Worm (Caenorhabditis elegans) whole organism, L2 larva: ENCODE data around the gene ptrn-1.

Experiments used
- R02D3.7 ChIP-seq: fragments of 150-350 bp; optimal IDR thresholded peaks from 2 replicates; lab custom pipeline; 2014; ENCODE audit warnings: missing biosample characterization, missing genetic modification characterization
- ama-1 ChIP-seq: fragments of 150-350 bp; optimal IDR thresholded peaks from 2 replicates; lab custom pipeline; 2018; ENCODE audit warnings: inconsistent platforms
- ceh-16 ChIP-seq: fragments of 150-350 bp; optimal IDR thresholded peaks from 2 replicates; lab custom pipeline; 2014; ENCODE audit warnings: missing biosample characterization, missing genetic modification characterization
- elt-1 ChIP-seq: fragments of 150-350 bp; optimal IDR thresholded peaks from 2 replicates; lab custom pipeline; 2014; ENCODE audit warnings: missing biosample characterization, missing genetic modification characterization
- fos-1 ChIP-seq: fragments of 150-350 bp; optimal IDR thresholded peaks from 2 replicates; lab custom pipeline; 2014; ENCODE audit warnings: missing biosample characterization, missing genetic modification characterization
- lin-13 ChIP-seq: fragments of 150-350 bp; optimal IDR thresholded peaks from 2 replicates; lab custom pipeline; 2014; ENCODE audit warnings: missing biosample characterization, missing genetic modification reagents, missing genetic modification characterization
- lsy-2 ChIP-seq, 2 experiments: fragments of 150-350 bp in 1 of 2; sonication (generic microtip) in 1 of 2; optimal IDR thresholded peaks; 2 replicates each; lab custom pipeline; 2014 to 2017; ENCODE audit warnings: missing biosample characterization in 2 of 2, missing genetic modification characterization in 2 of 2
- nhr-12 ChIP-seq: fragments of 150-350 bp; optimal IDR thresholded peaks from 2 replicates; lab custom pipeline; 2014; ENCODE audit warnings: missing biosample characterization, missing genetic modification characterization
- unc-62 ChIP-seq: fragments of 150-350 bp; optimal IDR thresholded peaks from 2 replicates; lab custom pipeline; 2014; ENCODE audit warnings: missing biosample characterization, missing genetic modification reagents, missing genetic modification characterization
- ztf-4 ChIP-seq: fragments of 150-350 bp; optimal IDR thresholded peaks from 2 replicates; lab custom pipeline; 2014; ENCODE audit warnings: missing biosample characterization, missing genetic modification characterization

DNA sequence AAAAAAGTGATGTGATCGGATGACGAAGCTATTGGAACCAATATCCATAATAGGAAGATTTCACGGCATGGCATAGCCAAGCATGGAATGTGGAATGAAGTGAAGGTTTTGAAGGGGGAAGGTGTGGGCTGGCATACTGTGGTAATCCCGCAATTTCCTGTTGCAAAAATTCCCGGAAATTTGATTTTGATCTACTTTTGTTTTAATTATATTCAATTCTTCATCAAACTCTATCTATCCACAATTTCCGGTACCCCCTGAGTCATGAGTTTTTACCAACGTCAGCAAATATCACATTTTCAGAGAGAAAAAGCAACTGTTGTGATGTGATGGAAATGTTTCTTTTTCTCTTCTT is 25.4 kb upstream of the ptrn-1 start, which contains the start of gene gcy-11:
- TF ChIP-seq unc-62 (GFP tag; lab: Kevin White, UChicago) (no peak), elt-1 (tag; lab: Kevin White, UChicago) (no peak), ztf-4 (tag; lab: Kevin White, UChicago) (no peak), lin-13 (GFP tag; lab: Kevin White, UChicago) (no peak), lsy-2 (tag; optimal IDR thresholded peaks at IDR 0.05; lab: Kevin White, UChicago) (no peak), ama-1 (lab: Kevin White, UChicago) (no peak), nhr-12 (tag; lab: Kevin White, UChicago) (no peak), fos-1 (tag; lab: Kevin White, UChicago) (no peak), ceh-16 (tag; lab: Kevin White, UChicago) (no peak), R02D3.7 (tag; lab: Kevin White, UChicago) (no peak)
